Fruit fly (Drosophila melanogaster) whole organism: Measurements from ENCODE around the gene fz.

Source experiments
- CG8478 ChIP-seq: fragments of >200 bp; optimal IDR thresholded peaks from 2 replicates; lab custom pipeline; 2018; ENCODE audit warnings: inconsistent platforms
- pan ChIP-seq: fragments of >200 bp; optimal IDR thresholded peaks from 2 replicates; lab custom pipeline; 2017
- psq ChIP-seq: fragments of >200 bp; optimal IDR thresholded peaks from 2 replicates; lab custom pipeline; 2017
- usp ChIP-seq: fragments of >200 bp; optimal IDR thresholded peaks from 2 replicates; lab custom pipeline; 2017; ENCODE audit warnings: missing biosample characterization, missing genetic modification characterization, mixed read lengths

- no peak for TF ChIP-seq pan (lab: Kevin White, UChicago)
- no peak for TF ChIP-seq psq (lab: Kevin White, UChicago)
- TF ChIP-seq usp (GFP tag; lab: Kevin White, UChicago) = no peak
- no peak for TF ChIP-seq CG8478
These were observed 47.3 kb downstream of the fz start for dm6 chr3L:14321400-14321799.
